Worm (Caenorhabditis elegans) whole organism, L4 larva: ENCODE data around the gene ech-6.

Source experiments
- D1046.2 ChIP-seq: fragments of 200-800 bp; sonication (Bioruptor generic); IDR thresholded peaks from 2 replicates; pipeline ENCODE4 v1.3.6; 2022; ENCODE audit warnings: missing genetic modification characterization, missing compliant biosample characterization
- T26A8.4 ChIP-seq: fragments of 200-800 bp; sonication (Bioruptor generic); IDR thresholded peaks from 2 replicates; pipeline ENCODE4 v1.3.6; 2022; ENCODE audit warnings: missing genetic modification characterization, missing compliant biosample characterization
- aha-1 ChIP-seq: fragments of 150-350 bp; peaks from one replicate; lab custom pipeline; 2014; ENCODE audit warnings: missing biosample characterization, missing genetic modification characterization
- aly-2 ChIP-seq: sonication (generic microtip); optimal IDR thresholded peaks from 2 replicates; lab custom pipeline; 2018; ENCODE audit warnings: missing biosample characterization, missing genetic modification characterization
- dmd-9 ChIP-seq: fragments of 200-800 bp; sonication (Bioruptor generic); IDR thresholded peaks from 2 replicates; pipeline ENCODE4 v1.3.6; 2022; ENCODE audit warnings: missing genetic modification reagents, missing genetic modification characterization, missing compliant biosample characterization
- dpl-1 ChIP-seq: fragments of 150-350 bp; optimal IDR thresholded peaks from 2 replicates; lab custom pipeline; 2014; ENCODE audit warnings: missing biosample characterization, missing genetic modification reagents, missing genetic modification characterization
- egl-27 ChIP-seq: sonication (generic microtip); optimal IDR thresholded peaks from 3 replicates; lab custom pipeline; 2017; ENCODE audit warnings: missing biosample characterization, missing genetic modification reagents, missing genetic modification characterization
- egl-43 ChIP-seq: fragments of 200-800 bp; sonication (Bioruptor generic); IDR thresholded peaks from 2 replicates; pipeline ENCODE4 v1.3.6; 2022; ENCODE audit warnings: missing genetic modification reagents, missing genetic modification characterization, missing compliant biosample characterization
- gei-8 ChIP-seq: fragments of 200-800 bp; sonication (Bioruptor generic); optimal IDR thresholded peaks from 2 replicates; lab custom pipeline; 2018; ENCODE audit warnings: mild to moderate bottlenecking, missing genetic modification characterization, missing compliant biosample characterization
- hlh-11 ChIP-seq: fragments of 200-800 bp; sonication (Bioruptor generic); optimal IDR thresholded peaks from 2 replicates; lab custom pipeline; 2018; ENCODE audit warnings: mild to moderate bottlenecking, missing genetic modification characterization, missing compliant biosample characterization
- hlh-30 ChIP-seq: sonication (generic microtip); optimal IDR thresholded peaks from 2 replicates; lab custom pipeline; 2017; ENCODE audit warnings: antibody characterized with exemption, mild to moderate bottlenecking, missing genetic modification characterization, missing compliant biosample characterization; ENCODE audit not compliant: insufficient read depth
- jun-1 ChIP-seq: fragments of 150-350 bp; optimal IDR thresholded peaks from 2 replicates; lab custom pipeline; 2014; ENCODE audit warnings: missing biosample characterization, missing genetic modification reagents, missing genetic modification characterization
- lim-7 ChIP-seq: fragments of 200-800 bp; sonication (Bioruptor generic); IDR thresholded peaks from 2 replicates; pipeline ENCODE4 v1.3.6; 2022; ENCODE audit warnings: missing genetic modification characterization, missing compliant biosample characterization
- lin-15B ChIP-seq: fragments of 150-350 bp; sonication (generic microtip); optimal IDR thresholded peaks from 3 replicates; lab custom pipeline; 2014; ENCODE audit warnings: missing biosample characterization, missing genetic modification characterization
- lin-38 ChIP-seq: fragments of 200-800 bp; sonication (Bioruptor generic); IDR thresholded peaks from 2 replicates; pipeline ENCODE4 v1.3.6; 2022; ENCODE audit warnings: missing genetic modification reagents, missing genetic modification characterization, missing compliant biosample characterization
- mdt-29 ChIP-seq: fragments of 200-800 bp; sonication (Bioruptor generic); IDR thresholded peaks from 2 replicates; pipeline ENCODE4 v1.3.6; 2022; ENCODE audit warnings: missing genetic modification reagents, missing genetic modification characterization, missing compliant biosample characterization
- mes-2 ChIP-seq: sonication (generic microtip); optimal IDR thresholded peaks from 2 replicates; lab custom pipeline; 2016; ENCODE audit warnings: missing genotype, mild to moderate bottlenecking, missing genetic modification characterization, missing compliant biosample characterization; ENCODE audit not compliant: poor library complexity, severe bottlenecking
- mxl-3 ChIP-seq: fragments of 200-800 bp; sonication (Bioruptor generic); optimal IDR thresholded peaks from 2 replicates; lab custom pipeline; 2018; ENCODE audit warnings: mild to moderate bottlenecking, missing genetic modification characterization, missing compliant biosample characterization
- nhr-11 ChIP-seq: fragments of 150-350 bp; optimal IDR thresholded peaks from 2 replicates; lab custom pipeline; 2014; ENCODE audit warnings: missing biosample characterization, missing genetic modification characterization
- nhr-237 ChIP-seq: sonication (generic microtip); optimal IDR thresholded peaks from 2 replicates; lab custom pipeline; 2017; ENCODE audit warnings: missing biosample characterization, missing genetic modification characterization
- nhr-41 ChIP-seq: fragments of 200-800 bp; sonication (Bioruptor generic); IDR thresholded peaks from 2 replicates; pipeline ENCODE4 v1.3.6; 2022; ENCODE audit warnings: missing genetic modification reagents, missing genetic modification characterization, missing compliant biosample characterization
- nhr-76 ChIP-seq: fragments of 150-350 bp; optimal IDR thresholded peaks from 2 replicates; lab custom pipeline; 2014; ENCODE audit warnings: missing biosample characterization, missing genetic modification characterization
- pqm-1 ChIP-seq: sonication (generic microtip); optimal IDR thresholded peaks from 2 replicates; lab custom pipeline; 2017; ENCODE audit warnings: missing biosample characterization, missing genetic modification characterization
- rbr-2 ChIP-seq: sonication (generic microtip); optimal IDR thresholded peaks from 2 replicates; lab custom pipeline; 2016; ENCODE audit warnings: missing genotype, missing genetic modification characterization, missing compliant biosample characterization
- sdz-12 ChIP-seq: fragments of 200-800 bp; sonication (Bioruptor generic); optimal IDR thresholded peaks from 2 replicates; lab custom pipeline; 2018; ENCODE audit warnings: mild to moderate bottlenecking, missing genetic modification characterization, missing compliant biosample characterization
- set-16 ChIP-seq: fragments of 200-800 bp; sonication (Bioruptor generic); IDR thresholded peaks from 2 replicates; pipeline ENCODE4 v1.3.6; 2022; ENCODE audit warnings: missing genetic modification reagents, missing genetic modification characterization, missing compliant biosample characterization
- spr-1 ChIP-seq: sonication (generic microtip); optimal IDR thresholded peaks from 2 replicates; lab custom pipeline; 2016; ENCODE audit warnings: mild to moderate bottlenecking, missing genetic modification characterization, missing compliant biosample characterization
- spr-3 ChIP-seq: fragments of 200-800 bp; sonication (Bioruptor generic); optimal IDR thresholded peaks from 2 replicates; lab custom pipeline; 2018; ENCODE audit warnings: mild to moderate bottlenecking, missing genetic modification characterization, missing compliant biosample characterization
- unc-130 ChIP-seq: sonication (generic microtip); optimal IDR thresholded peaks from 2 replicates; lab custom pipeline; 2016; ENCODE audit warnings: missing genetic modification reagents, missing genetic modification characterization, missing compliant biosample characterization
- unc-62 ChIP-seq, 3 experiments: fragments of 150-350 bp in 1 of 3; sonication (generic microtip); optimal IDR thresholded peaks in 2 of 3; peaks in 1 of 3; 1 replicate in 1 of 3; 2 replicates in 2 of 3; lab custom pipeline; 2014 to 2017; ENCODE audit warnings: missing biosample characterization in 3 of 3, missing genetic modification characterization in 3 of 3, missing genetic modification reagents in 3 of 3, missing genotype in 1 of 3
- zfp-3 ChIP-seq: fragments of 200-800 bp; sonication (Bioruptor generic); conservative IDR thresholded peaks from 2 replicates; pipeline ENCODE4 v1.3.6; 2022; ENCODE audit warnings: missing genetic modification reagents, missing genetic modification characterization, missing compliant biosample characterization
- zip-11 ChIP-seq: fragments of 200-800 bp; sonication (Bioruptor generic); IDR thresholded peaks from 2 replicates; pipeline ENCODE4 v1.3.6; 2022; ENCODE audit warnings: missing genetic modification characterization, missing compliant biosample characterization
- zip-2 ChIP-seq: fragments of 150-350 bp; optimal IDR thresholded peaks from 2 replicates; lab custom pipeline; 2014; ENCODE audit warnings: missing biosample characterization, missing genetic modification characterization
- ztf-11 ChIP-seq: fragments of 150-350 bp; optimal IDR thresholded peaks from 2 replicates; lab custom pipeline; 2014; ENCODE audit warnings: missing biosample characterization, missing genetic modification characterization

ech-6 gene

ce11 chrIII:9775916-9776315, 23.2 kb upstream of the ech-6 start:
- TF ChIP-seq hlh-30 (no peak), mdt-29 (no peak), lin-38 (GFP tag; lab: Robert Waterston, UW) (peak; percentile 82), rbr-2 (tag; lab: Kevin White, UChicago) (no peak), nhr-237 (no peak), spr-3 (no peak), zip-11 (no peak), unc-130 (GFP tag; lab: Kevin White, UChicago) (peak; percentile 38), zfp-3 (GFP tag; lab: Robert Waterston, UW) (no peak), egl-27 (tag; lab: Kevin White, UChicago) (no peak), gei-8 (GFP tag; lab: Kevin White, UChicago) (no peak), aha-1 (peak; percentile 79), egl-43 (GFP tag; lab: Robert Waterston, UW) (no peak), T26A8.4 (GFP tag; lab: Robert Waterston, UW) (no peak), nhr-11 (tag; lab: Kevin White, UChicago) (no peak), mxl-3 (GFP tag; lab: Kevin White, UChicago) (no peak), dpl-1 (GFP tag; lab: Kevin White, UChicago) (peak; percentile 54), mes-2 (peak; percentile 73)
- TF ChIP-seq, all 104 proteins: peak for 5

DNA sequence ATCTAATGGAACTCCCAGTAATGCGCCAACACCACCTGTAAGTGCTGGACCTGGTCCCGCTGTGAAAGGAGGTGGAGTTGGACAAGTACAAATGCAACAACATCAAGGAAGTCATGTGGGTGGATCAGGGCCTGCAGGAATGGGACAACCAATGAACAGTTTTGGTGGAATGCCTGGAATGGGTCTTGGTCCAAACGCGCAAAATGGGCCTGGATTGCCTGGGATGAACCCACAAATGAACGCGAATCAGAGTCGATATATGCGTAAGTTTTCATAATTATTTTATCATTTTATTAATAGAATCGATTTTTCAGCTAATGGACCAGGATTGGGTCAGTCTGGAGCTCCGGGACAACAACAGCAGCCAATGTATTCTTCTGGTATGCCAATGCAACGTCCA, 19.7 kb upstream of the ech-6 start:
- TF ChIP-seq pqm-1 (tag; lab: Kevin White, UChicago) (no peak), lin-38 (GFP tag; lab: Robert Waterston, UW) (0 out of 2 replicates have a peak, but pooled peaks have one; percentile 27), lim-7 (GFP tag; lab: Robert Waterston, UW) (no peak), unc-62 (GFP tag; optimal IDR thresholded peaks at IDR 0.05 in 1 of 2; lab: Kevin White, UChicago) (peak in 1 of 2 experiments; percentile 25), unc-62 (tag; optimal IDR thresholded peaks at IDR 0.05; lab: Kevin White, UChicago) (no peak), D1046.2 (GFP tag; lab: Robert Waterston, UW) (0 out of 2 replicates have a peak, but pooled peaks have one; percentile 50), zip-2 (no peak)

ce11 chrIII:9770590-9770989, 17.9 kb upstream of the ech-6 start:
- TF ChIP-seq unc-62 (GFP tag; optimal IDR thresholded peaks at IDR 0.05 in 1 of 2; lab: Kevin White, UChicago): peak in 1 of 2 experiments; percentile 97
- TF ChIP-seq unc-62 (tag; optimal IDR thresholded peaks at IDR 0.05; lab: Kevin White, UChicago): no peak
- TF ChIP-seq hlh-11 (tag; lab: Kevin White, UChicago): no peak

- TF ChIP-seq dpl-1 (GFP tag; lab: Kevin White, UChicago): no peak
- TF ChIP-seq aly-2 (tag; lab: Kevin White, UChicago): no peak
- no peak for TF ChIP-seq nhr-41 (GFP tag; lab: Robert Waterston, UW)
- TF ChIP-seq egl-43 (GFP tag; lab: Robert Waterston, UW): no peak
- TF ChIP-seq spr-1 (tag; lab: Kevin White, UChicago): no peak
- TF ChIP-seq ztf-11 (tag; lab: Kevin White, UChicago): no peak
- peak; percentile 69 for TF ChIP-seq set-16 (GFP tag; lab: Robert Waterston, UW)
- no peak for TF ChIP-seq nhr-76 (tag; lab: Kevin White, UChicago)
- 0 out of 2 replicates have a peak, but pooled peaks have one; percentile 55 for TF ChIP-seq dmd-9 (GFP tag; lab: Robert Waterston, UW)
- TF ChIP-seq sdz-12 (GFP tag; lab: Kevin White, UChicago): no peak
- no peak for TF ChIP-seq jun-1 (tag; lab: Kevin White, UChicago)
- TF ChIP-seq lin-15B (tag; lab: Kevin White, UChicago): no peak
- TF ChIP-seq lim-7 (GFP tag; lab: Robert Waterston, UW): 0 out of 2 replicates have a peak, but pooled peaks have one; percentile 14
- peak in 1 of 2 experiments; percentile 17 for TF ChIP-seq unc-62 (GFP tag; optimal IDR thresholded peaks at IDR 0.05 in 1 of 2; lab: Kevin White, UChicago)
- no peak for TF ChIP-seq unc-62 (tag; optimal IDR thresholded peaks at IDR 0.05; lab: Kevin White, UChicago)
Measured at ce11 chrIII:9768023-9768422, 15.3 kb upstream of the ech-6 start.
